Fruit fly (Drosophila melanogaster): ENCODE data around the gene RhoL.

- TF ChIP-seq CG15710 (tag; optimal IDR thresholded peaks at IDR 0.05) = peak; percentile 13
- TF ChIP-seq D1 (tag; optimal IDR thresholded peaks at IDR 0.05) = no peak
Measured at dm6 chr3R:9515860-9516344, 13.5 kb upstream of the RhoL start, which contains the start of the genes mRpL47, CG8176 and Kdm3.

Measured in whole organism, pupa.